Fruit fly (Drosophila melanogaster) whole organism, wandering third instar larva: Measurements from ENCODE around the gene Esp.

ENCODE experiments used
- Abd-B ChIP-seq: fragments of >200 bp; optimal IDR thresholded peaks from 2 replicates; lab custom pipeline; 2017; ENCODE audit warnings: missing biosample characterization, missing genetic modification characterization
- CG32264 ChIP-seq: fragments of 200-800 bp; sonication (Bioruptor generic); optimal IDR thresholded peaks from 2 replicates; lab custom pipeline; 2016; ENCODE audit warnings: missing biosample characterization, missing genetic modification characterization
- CG9705 ChIP-seq: fragments of 200-800 bp; sonication (Bioruptor generic); optimal IDR thresholded peaks from 2 replicates; lab custom pipeline; 2018; ENCODE audit warnings: missing biosample characterization, mild to moderate bottlenecking, missing genetic modification characterization
- Dfd ChIP-seq: fragments of >200 bp; optimal IDR thresholded peaks from 2 replicates; lab custom pipeline; 2017; ENCODE audit warnings: missing biosample characterization, missing genetic modification characterization
- Dif ChIP-seq: fragments of 200-275, 200-300 bp; sonication (Bioruptor generic); optimal IDR thresholded peaks from 2 replicates; lab custom pipeline; 2018; ENCODE audit warnings: missing biosample characterization, missing genetic modification characterization; ENCODE audit not compliant: partially characterized antibody
- GATAd ChIP-seq: sonication (Bioruptor generic); optimal IDR thresholded peaks from 2 replicates; lab custom pipeline; 2016; ENCODE audit warnings: missing biosample characterization, missing genetic modification characterization
- HLH106 ChIP-seq: fragments of 200-800 bp; optimal IDR thresholded peaks from 3 replicates; lab custom pipeline; 2019; ENCODE audit warnings: missing biosample characterization, mild to moderate bottlenecking, missing genetic modification characterization, moderate library complexity
- Hnf4 ChIP-seq: fragments of 200-800 bp; sonication (Bioruptor generic); optimal IDR thresholded peaks from 2 replicates; lab custom pipeline; 2016; ENCODE audit warnings: missing biosample characterization, mild to moderate bottlenecking, missing genetic modification characterization
- Hr78 ChIP-seq: fragments of >200 bp; optimal IDR thresholded peaks from 2 replicates; lab custom pipeline; 2017; ENCODE audit warnings: missing biosample characterization, missing genetic modification characterization
- Hr83 ChIP-seq: fragments of 200-300 bp; sonication (Bioruptor generic); optimal IDR thresholded peaks from 2 replicates; lab custom pipeline; 2016; ENCODE audit warnings: missing biosample characterization, mild to moderate bottlenecking, missing genetic modification characterization, moderate library complexity; ENCODE audit not compliant: poor library complexity, severe bottlenecking
- Jra ChIP-seq: sonication (Bioruptor generic); optimal IDR thresholded peaks from 2 replicates; lab custom pipeline; 2016; ENCODE audit warnings: missing biosample characterization, missing genetic modification characterization
- Myc ChIP-seq: fragments of >200 bp; optimal IDR thresholded peaks from 2 replicates; lab custom pipeline; 2017
- N ChIP-seq: fragments of >200 bp; optimal IDR thresholded peaks from 2 replicates; lab custom pipeline; 2018; ENCODE audit warnings: missing biosample characterization, missing external identifiers, missing genetic modification characterization
- Rel ChIP-seq, 2 experiments: fragments of 200-800 bp; sonication (Bioruptor generic) in 1 of 2; optimal IDR thresholded peaks; 2 replicates in 1 of 2; 3 replicates in 1 of 2; lab custom pipeline; 2016 to 2019; ENCODE audit warnings: mild to moderate bottlenecking in 2 of 2, missing biosample characterization in 2 of 2, missing genetic modification characterization in 2 of 2, moderate library complexity in 1 of 2
- Sp1 ChIP-seq: fragments of 200-800 bp; sonication (Bioruptor generic); optimal IDR thresholded peaks from 3 replicates; lab custom pipeline; 2019; ENCODE audit warnings: missing biosample characterization, mild to moderate bottlenecking, missing genetic modification characterization, moderate library complexity
- Vsx2 ChIP-seq: fragments of 200-300, 225-300 bp; sonication (Bioruptor generic); optimal IDR thresholded peaks from 2 replicates; lab custom pipeline; 2018; ENCODE audit warnings: missing biosample characterization, missing genetic modification characterization; ENCODE audit not compliant: partially characterized antibody
- br ChIP-seq: fragments of 200-800 bp; sonication (Bioruptor generic); optimal IDR thresholded peaks from 2 replicates; lab custom pipeline; 2016; ENCODE audit warnings: missing biosample characterization, missing genetic modification characterization
- brk ChIP-seq: fragments of 200-800 bp; sonication (Bioruptor generic); optimal IDR thresholded peaks from 2 replicates; lab custom pipeline; 2016; ENCODE audit warnings: missing biosample characterization, mild to moderate bottlenecking, missing genetic modification characterization
- dmrt93B ChIP-seq: fragments of 200-800 bp; sonication (Bioruptor generic); optimal IDR thresholded peaks from 2 replicates; lab custom pipeline; 2018; ENCODE audit warnings: missing biosample characterization, mild to moderate bottlenecking, missing genetic modification characterization
- dsf ChIP-seq: sonication (Bioruptor generic); optimal IDR thresholded peaks from 2 replicates; lab custom pipeline; 2016; ENCODE audit warnings: missing biosample characterization, missing genetic modification characterization, borderline replicate concordance
- ey ChIP-seq: fragments of 200-800 bp; sonication (Bioruptor generic); optimal IDR thresholded peaks from 2 replicates; lab custom pipeline; 2016; ENCODE audit warnings: missing biosample characterization, missing genetic modification characterization
- foxo ChIP-seq, 2 experiments: fragments of 200-800 bp; sonication (Bioruptor generic); optimal IDR thresholded peaks; 2 replicates in 1 of 2; 3 replicates in 1 of 2; lab custom pipeline; 2016 to 2017; ENCODE audit warnings: missing biosample characterization in 2 of 2, missing genetic modification characterization in 2 of 2
- fru ChIP-seq: fragments of 200-800 bp; sonication (Bioruptor generic); optimal IDR thresholded peaks from 3 replicates; lab custom pipeline; 2016; ENCODE audit warnings: missing biosample characterization, mild to moderate bottlenecking, missing genetic modification characterization
- h ChIP-seq: fragments of 200-800 bp; sonication (Bioruptor generic); optimal IDR thresholded peaks from 3 replicates; lab custom pipeline; 2016; ENCODE audit warnings: missing biosample characterization, mild to moderate bottlenecking, missing genetic modification characterization
- jim ChIP-seq: fragments of 175-275, 200-325 bp; sonication (Bioruptor generic); optimal IDR thresholded peaks from 2 replicates; lab custom pipeline; 2016; ENCODE audit warnings: missing biosample characterization, mild to moderate bottlenecking, missing genetic modification characterization
- pan ChIP-seq: fragments of >200 bp; optimal IDR thresholded peaks from 2 replicates; lab custom pipeline; 2017
- psq ChIP-seq: fragments of 200-800 bp; sonication (Bioruptor generic); optimal IDR thresholded peaks from 3 replicates; lab custom pipeline; 2017; ENCODE audit warnings: missing biosample characterization, mild to moderate bottlenecking, missing genetic modification characterization, moderate library complexity
- rgr ChIP-seq: fragments of 200-800 bp; sonication (Bioruptor generic); optimal IDR thresholded peaks from 3 replicates; lab custom pipeline; 2016; ENCODE audit warnings: missing biosample characterization, mild to moderate bottlenecking, missing genetic modification characterization
- sv ChIP-seq: fragments of 200-800 bp; sonication (Bioruptor generic); optimal IDR thresholded peaks from 3 replicates; lab custom pipeline; 2016; ENCODE audit warnings: missing biosample characterization, missing genetic modification characterization
- usp ChIP-seq: fragments of >200 bp; optimal IDR thresholded peaks from 2 replicates; lab custom pipeline; 2017; ENCODE audit warnings: missing biosample characterization, missing genetic modification characterization

Gene Esp

dm6 chr3R:24876843-24877457, 35.2 kb downstream of the Esp start, which contains the start of the genes CG11089 and CG31381:
Gene CG11089 (plus strand): TSS chr3R:24877045.
Gene CG31381 (plus strand): TSS chr3R:24877045.
- TF ChIP-seq N (GFP tag; lab: Kevin White, UChicago) (no peak), Rel (GFP tag; optimal IDR thresholded peaks at IDR 0.05; lab: Kevin White, UChicago) (no peak), Rel (tag; optimal IDR thresholded peaks at IDR 0.05; lab: Kevin White, UChicago) (peak; percentile 99), Myc (lab: Kevin White, UChicago) (peak; percentile 54)

DNA sequence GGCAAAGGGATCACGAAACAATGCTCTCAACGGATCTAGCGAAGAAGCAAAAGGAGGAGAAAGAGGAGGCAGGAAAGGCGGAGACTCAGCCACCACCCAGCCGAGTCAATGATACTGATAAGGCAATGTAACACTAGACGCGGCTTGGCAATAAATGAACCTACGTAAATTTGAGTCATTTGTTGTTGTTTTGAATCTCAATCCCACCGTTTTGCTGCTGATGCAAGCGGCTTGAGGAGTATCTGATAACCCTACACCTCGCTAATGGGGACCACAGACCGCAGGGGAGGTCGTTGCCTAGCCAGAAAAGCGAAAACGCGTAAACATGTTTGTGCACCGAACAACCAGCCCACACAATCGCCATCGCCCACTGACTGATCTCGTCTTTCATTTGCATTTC, 36.9 kb downstream of the Esp start:
- no peak for TF ChIP-seq Rel (GFP tag; optimal IDR thresholded peaks at IDR 0.05; lab: Kevin White, UChicago)
- TF ChIP-seq Rel (tag; optimal IDR thresholded peaks at IDR 0.05; lab: Kevin White, UChicago): peak; percentile 73
- no peak for TF ChIP-seq brk (GFP tag; lab: Kevin White, UChicago)

DNA sequence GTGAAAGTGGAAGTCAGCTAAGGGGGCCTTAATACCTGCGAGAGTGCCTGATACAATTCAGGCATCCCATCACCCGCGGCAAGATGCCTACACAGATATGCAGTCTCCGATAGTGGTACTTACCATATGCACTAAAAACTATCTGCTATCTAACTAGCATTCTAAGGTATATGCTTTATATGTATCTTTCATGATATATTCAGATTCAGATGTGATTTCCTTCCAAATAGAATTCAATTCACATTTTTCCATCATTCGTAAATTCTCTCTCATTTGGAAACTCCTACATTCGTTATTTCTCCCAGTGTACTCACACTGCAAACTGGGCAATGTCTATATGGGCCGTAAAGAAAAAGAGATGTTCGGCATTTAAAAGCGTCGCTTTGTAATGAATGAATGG, 44.7 kb downstream of the Esp start:
- TF ChIP-seq pan (lab: Kevin White, UChicago): no peak
- no peak for TF ChIP-seq CG32264 (GFP tag; lab: Kevin White, UChicago)
- no peak for TF ChIP-seq rgr (GFP tag; lab: Kevin White, UChicago)
- no peak for TF ChIP-seq CG9705
- TF ChIP-seq psq (GFP tag; lab: Kevin White, UChicago): no peak
- TF ChIP-seq fru (GFP tag; lab: Kevin White, UChicago): no peak
- no peak for TF ChIP-seq ey (GFP tag; lab: Kevin White, UChicago)
- TF ChIP-seq Vsx2: no peak
- no peak for TF ChIP-seq Rel (GFP tag; optimal IDR thresholded peaks at IDR 0.05; lab: Kevin White, UChicago)
- no peak for TF ChIP-seq Rel (tag; optimal IDR thresholded peaks at IDR 0.05; lab: Kevin White, UChicago)
- TF ChIP-seq foxo (GFP tag; optimal IDR thresholded peaks at IDR 0.05; lab: Kevin White, UChicago): no peak
- TF ChIP-seq brk (GFP tag; lab: Kevin White, UChicago): no peak
- TF ChIP-seq Dif (GFP tag; lab: Kevin White, UChicago): no peak
- TF ChIP-seq usp: no peak
- no peak for TF ChIP-seq sv (GFP tag; lab: Kevin White, UChicago)
- no peak for TF ChIP-seq dmrt93B
- no peak for TF ChIP-seq Hr78 (GFP tag; lab: Kevin White, UChicago)
- no peak for TF ChIP-seq Hnf4 (GFP tag; lab: Kevin White, UChicago)

- no peak for TF ChIP-seq Rel (GFP tag; optimal IDR thresholded peaks at IDR 0.05; lab: Kevin White, UChicago)
- TF ChIP-seq Rel (tag; optimal IDR thresholded peaks at IDR 0.05; lab: Kevin White, UChicago): no peak
Measured at dm6 chr3R:24888418-24888817, 46.7 kb downstream of the Esp start.

- no peak for TF ChIP-seq CG32264 (GFP tag; lab: Kevin White, UChicago)
- peak; percentile 54 for TF ChIP-seq h
- TF ChIP-seq Rel (GFP tag; optimal IDR thresholded peaks at IDR 0.05; lab: Kevin White, UChicago): no peak
- TF ChIP-seq Rel (tag; optimal IDR thresholded peaks at IDR 0.05; lab: Kevin White, UChicago): peak; percentile 76
- no peak for TF ChIP-seq ey (GFP tag; lab: Kevin White, UChicago)
- peak; percentile 10 for TF ChIP-seq Vsx2
- TF ChIP-seq Myc (lab: Kevin White, UChicago): no peak
- no peak for TF ChIP-seq GATAd (GFP tag; lab: Kevin White, UChicago)
- no peak for TF ChIP-seq HLH106 (tag; lab: Kevin White, UChicago)
- no peak for TF ChIP-seq brk (GFP tag; lab: Kevin White, UChicago)
- TF ChIP-seq Hr78 (GFP tag; lab: Kevin White, UChicago): no peak
- no peak for TF ChIP-seq Dfd (GFP tag; lab: Kevin White, UChicago)
- TF ChIP-seq Abd-B: no peak
- no peak for TF ChIP-seq dmrt93B
- TF ChIP-seq N (GFP tag; lab: Kevin White, UChicago): no peak
- TF ChIP-seq Sp1 (GFP tag; lab: Kevin White, UChicago): no peak
- peak; percentile 10 for TF ChIP-seq br (GFP tag; lab: Kevin White, UChicago)
- TF ChIP-seq usp: no peak
- TF ChIP-seq psq (GFP tag; lab: Kevin White, UChicago): no peak
- TF ChIP-seq, all 38 proteins: peak for 4
Measured at dm6 chr3R:24889303-24889892, 47.7 kb downstream of the Esp start.

DNA sequence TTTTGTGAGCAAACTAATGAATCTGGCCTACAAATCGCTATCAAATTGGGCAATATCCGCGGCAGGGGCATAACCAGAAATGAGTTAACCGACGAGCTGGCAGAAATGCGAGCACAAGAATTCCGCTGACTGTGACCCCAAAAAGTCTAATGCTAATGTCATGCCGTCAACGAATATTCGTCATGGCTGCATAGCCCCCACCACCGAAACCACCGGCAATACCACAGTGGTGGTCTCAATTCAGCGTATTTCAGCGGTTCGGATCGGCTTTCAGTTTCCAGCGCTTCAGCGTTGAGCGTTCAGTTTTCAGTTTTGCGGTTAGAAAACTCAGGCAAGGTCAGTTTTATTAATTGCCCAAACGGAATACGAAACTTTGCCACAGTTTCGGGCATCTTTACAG, 48.5 kb downstream of the Esp start:
- no peak for TF ChIP-seq pan (lab: Kevin White, UChicago)
- no peak for TF ChIP-seq usp
- TF ChIP-seq jim (GFP tag; lab: Kevin White, UChicago): no peak
- TF ChIP-seq CG9705: no peak
- no peak for TF ChIP-seq sv (GFP tag; lab: Kevin White, UChicago)
- no peak for TF ChIP-seq Hr83
- TF ChIP-seq Jra (GFP tag; lab: Kevin White, UChicago): no peak
- no peak for TF ChIP-seq Hr78 (GFP tag; lab: Kevin White, UChicago)
- TF ChIP-seq dsf: no peak
- TF ChIP-seq, all 38 proteins: peak for 0
